Worm (Caenorhabditis elegans): ENCODE measurements around the gene ceph-41.

The ceph-41 gene

DNA sequence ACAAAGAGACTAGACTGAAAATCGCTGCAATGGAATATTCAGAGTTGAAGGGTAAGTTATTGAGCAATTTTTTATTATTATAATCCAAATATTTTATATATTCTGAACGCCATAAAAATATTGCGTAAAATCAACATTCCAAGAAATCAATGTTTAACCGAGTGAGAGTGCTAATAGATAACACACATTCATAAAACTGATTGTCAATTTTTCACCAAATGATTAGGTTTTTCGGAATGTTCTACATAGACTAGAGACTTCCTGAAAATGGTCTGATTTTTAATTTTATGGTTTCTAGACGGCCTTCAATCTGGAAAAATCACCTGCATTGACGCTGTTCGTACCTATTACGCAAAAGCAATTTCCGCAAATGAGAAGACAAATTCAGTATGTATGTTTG, 25.7 kb downstream of the ceph-41 start:
- no peak for TF ChIP-seq him-1 (tag; optimal IDR thresholded peaks at IDR 0.05)
- no peak for TF ChIP-seq W03F9.2 (tag; optimal IDR thresholded peaks at IDR 0.05)
- TF ChIP-seq dao-5 (tag; optimal IDR thresholded peaks at IDR 0.05), result no peak

DNA sequence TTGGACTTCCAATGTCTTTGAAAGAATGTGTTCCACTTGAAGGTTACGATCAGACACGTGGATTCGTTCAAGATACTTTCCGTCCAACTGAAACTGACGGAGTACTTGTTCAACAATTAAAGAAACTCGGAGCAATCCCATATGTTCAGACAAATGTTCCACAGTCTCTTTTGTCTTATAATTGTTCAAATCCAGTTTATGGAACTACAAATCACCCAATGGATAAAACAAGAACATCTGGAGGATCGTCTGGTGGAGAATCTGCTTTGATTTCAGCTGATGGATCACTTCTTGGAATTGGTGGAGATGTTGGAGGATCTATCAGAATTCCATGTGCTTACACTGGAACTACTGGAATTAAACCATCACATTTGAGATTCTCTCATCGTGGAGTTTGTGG, 26.2 kb downstream of the ceph-41 start:
- TF ChIP-seq W03F9.2 (tag; optimal IDR thresholded peaks at IDR 0.05) (no peak), dao-5 (tag; optimal IDR thresholded peaks at IDR 0.05) (no peak), him-1 (tag; optimal IDR thresholded peaks at IDR 0.05) (no peak)

DNA sequence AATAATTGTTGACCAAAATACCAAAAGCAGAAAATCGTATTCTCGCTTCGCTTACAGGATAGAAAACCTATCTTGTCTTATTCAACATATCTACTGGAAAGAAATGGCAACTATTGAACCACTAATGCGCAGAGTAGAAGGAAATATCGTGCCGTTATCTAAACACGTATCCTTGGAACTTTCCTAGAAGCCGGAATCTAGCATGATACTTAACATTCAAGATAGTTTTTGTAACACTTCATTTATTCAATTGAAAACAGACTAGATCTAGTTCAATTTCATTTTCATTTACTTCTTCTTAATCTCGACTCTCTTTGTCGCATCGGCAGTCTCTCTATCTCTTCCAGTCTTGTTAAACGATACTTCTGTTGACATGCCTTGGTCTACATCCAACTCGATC, 28.0 kb downstream of the ceph-41 start:
- TF ChIP-seq him-1 (tag; optimal IDR thresholded peaks at IDR 0.05) (no peak), dao-5 (tag; optimal IDR thresholded peaks at IDR 0.05) (no peak), W03F9.2 (tag; optimal IDR thresholded peaks at IDR 0.05) (no peak)

DNA sequence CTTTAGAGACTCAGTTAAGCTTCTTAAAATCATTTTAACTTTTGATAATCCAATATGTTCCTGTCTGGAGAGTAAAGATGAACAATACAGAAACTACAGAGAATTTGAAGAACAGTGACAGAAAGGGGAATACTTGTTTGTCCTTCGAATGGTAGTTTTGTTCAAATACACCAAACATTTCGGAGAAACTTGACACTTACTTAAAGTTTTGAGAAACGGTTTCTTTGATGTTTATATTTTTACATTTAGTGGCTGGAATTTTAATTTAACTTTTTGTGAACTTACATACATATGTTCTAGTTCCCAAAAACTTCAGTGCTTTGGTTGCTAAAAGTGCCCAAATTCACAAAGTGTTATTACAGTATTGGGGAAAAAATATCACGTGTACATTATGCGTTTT, 30.2 kb downstream of the ceph-41 start, which contains the start of gene B0218.5:
Gene B0218.5, minus strand, starts transcription at position 101 of the 400 bp plus-strand sequence.
- TF ChIP-seq dao-5 (tag; optimal IDR thresholded peaks at IDR 0.05) (no peak), him-1 (tag; optimal IDR thresholded peaks at IDR 0.05) (no peak), W03F9.2 (tag; optimal IDR thresholded peaks at IDR 0.05) (no peak)

DNA sequence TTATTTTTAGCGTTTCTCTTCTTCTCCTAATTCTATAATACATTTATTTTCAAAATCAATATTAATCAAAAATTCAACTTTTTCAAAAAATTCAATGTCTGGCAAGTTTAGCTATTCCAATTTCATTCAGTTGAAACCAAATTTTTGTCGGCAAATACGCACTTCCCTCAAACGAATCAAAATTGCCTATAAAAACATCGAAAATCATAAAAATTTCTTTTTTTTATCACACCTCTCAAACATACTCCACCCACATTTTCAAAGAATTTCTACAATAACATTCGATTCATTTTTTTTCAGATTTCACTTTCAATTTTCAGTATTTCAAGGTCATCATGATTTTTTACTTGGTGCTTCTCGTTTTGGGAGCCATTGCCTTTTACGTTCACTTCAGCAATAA, 32.1 kb downstream of the ceph-41 start, which contains the start of gene faah-1:
Gene faah-1, plus strand, starts transcription at position 301 of the 400 bp plus-strand sequence.
- no peak for TF ChIP-seq dao-5 (tag; optimal IDR thresholded peaks at IDR 0.05)
- no peak for TF ChIP-seq him-1 (tag; optimal IDR thresholded peaks at IDR 0.05)
- no peak for TF ChIP-seq W03F9.2 (tag; optimal IDR thresholded peaks at IDR 0.05)

DNA sequence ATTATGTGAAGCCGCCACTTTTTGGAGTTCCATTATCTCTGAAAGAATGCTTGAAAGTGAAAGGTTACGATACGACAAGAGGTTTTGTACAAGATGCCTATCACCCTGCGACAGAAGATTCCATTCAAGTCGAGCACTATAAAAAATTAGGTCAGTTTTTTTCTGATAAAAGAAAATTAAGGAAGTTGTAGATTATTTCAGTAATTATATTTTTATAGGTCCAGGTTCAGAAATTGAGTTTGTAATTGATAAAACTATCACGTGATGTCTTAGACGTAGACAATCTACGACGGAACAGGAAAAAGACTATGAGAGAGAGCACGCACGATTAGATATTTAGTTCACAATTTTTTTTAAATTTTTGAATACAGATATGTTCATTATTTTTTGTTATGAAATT, 33.0 kb downstream of the ceph-41 start:
- TF ChIP-seq dao-5 (tag; optimal IDR thresholded peaks at IDR 0.05) (no peak), him-1 (tag; optimal IDR thresholded peaks at IDR 0.05) (no peak), W03F9.2 (tag; optimal IDR thresholded peaks at IDR 0.05) (no peak)

DNA sequence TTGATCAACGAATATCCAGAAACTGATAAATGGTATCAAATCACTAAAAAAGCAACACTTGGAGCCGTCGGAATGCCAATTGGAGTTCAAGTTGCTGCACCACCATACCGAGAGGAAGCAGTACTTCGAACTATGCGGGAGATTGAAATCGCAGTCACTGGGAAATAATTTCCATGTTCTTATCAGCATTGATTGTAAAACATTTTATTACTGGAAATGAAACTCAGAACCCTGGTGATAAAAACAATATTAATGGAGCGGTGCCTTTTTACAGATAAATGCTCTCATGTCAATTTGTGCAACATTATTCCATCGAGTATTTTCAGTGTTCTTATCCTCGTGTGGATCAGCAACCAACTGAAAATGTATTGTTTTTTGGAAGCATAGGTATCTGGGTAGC, 34.8 kb downstream of the ceph-41 start:
- TF ChIP-seq dao-5 (tag; optimal IDR thresholded peaks at IDR 0.05) (no peak), W03F9.2 (tag; optimal IDR thresholded peaks at IDR 0.05) (no peak), him-1 (tag; optimal IDR thresholded peaks at IDR 0.05) (no peak)

DNA sequence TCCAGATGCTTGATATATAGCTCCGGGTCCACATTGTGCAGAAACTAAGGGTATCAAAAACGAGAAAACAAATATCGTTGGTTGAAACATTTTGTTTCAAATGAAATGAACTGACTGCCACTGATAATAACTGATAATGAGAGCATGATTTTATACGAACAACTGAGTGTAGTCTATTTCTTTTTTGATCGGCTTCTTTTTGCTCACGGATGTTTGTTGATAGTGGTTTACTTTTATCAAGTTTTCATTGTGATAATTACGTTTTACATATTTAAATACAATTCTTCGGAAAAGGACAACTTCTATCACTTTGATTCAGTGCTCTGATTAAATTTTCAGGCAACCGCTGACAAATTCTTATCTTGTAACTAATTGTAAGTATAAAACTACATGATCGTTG, 36.7 kb downstream of the ceph-41 start, which contains the start of gene clec-51:
Gene clec-51, minus strand, starts transcription at position 114 of the 400 bp plus-strand sequence.
- TF ChIP-seq W03F9.2 (tag; optimal IDR thresholded peaks at IDR 0.05) (no peak), him-1 (tag; optimal IDR thresholded peaks at IDR 0.05) (no peak), dao-5 (tag; optimal IDR thresholded peaks at IDR 0.05) (no peak)

DNA sequence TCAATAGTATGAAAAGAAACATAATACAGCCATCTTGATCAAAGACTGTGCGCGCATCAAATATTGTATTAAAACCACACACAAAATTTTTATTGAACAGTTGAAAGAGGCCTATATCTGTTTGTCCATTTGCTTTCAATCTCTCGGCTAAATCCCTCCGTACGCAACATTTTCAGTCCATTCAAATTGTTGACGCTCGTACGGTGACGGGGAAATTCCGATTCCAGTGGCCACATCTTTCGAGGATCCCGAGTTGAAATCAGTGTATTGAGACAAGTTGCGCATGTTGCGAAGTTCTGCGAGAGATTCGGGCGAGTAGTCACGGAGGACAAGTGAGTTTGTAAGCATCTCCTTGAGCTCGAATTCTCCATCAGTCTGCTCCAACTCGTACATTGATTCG, 37.5 kb downstream of the ceph-41 start:
- no peak for TF ChIP-seq him-1 (tag; optimal IDR thresholded peaks at IDR 0.05)
- TF ChIP-seq dao-5 (tag; optimal IDR thresholded peaks at IDR 0.05), result no peak
- TF ChIP-seq W03F9.2 (tag; optimal IDR thresholded peaks at IDR 0.05), result no peak

DNA sequence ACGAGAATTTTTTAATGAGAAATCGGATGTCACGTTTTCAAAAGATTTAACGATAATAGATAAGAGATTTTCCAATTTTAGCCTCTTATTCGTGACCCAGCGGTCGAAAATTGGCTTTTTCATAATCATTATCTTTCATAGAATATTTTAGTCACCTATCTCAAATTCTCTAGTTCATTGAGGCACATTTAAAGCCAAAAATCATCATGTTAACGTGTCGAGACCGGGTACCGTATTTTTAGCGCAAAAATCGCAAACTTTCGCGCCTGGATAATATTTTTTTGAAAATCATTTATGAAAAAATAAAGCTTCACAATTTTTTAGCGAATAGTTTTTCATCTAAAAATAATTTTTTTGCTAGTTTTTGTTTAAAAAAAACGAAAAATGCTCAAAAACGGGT, 38.9 kb downstream of the ceph-41 start, which contains the start of gene B0218.7:
Gene B0218.7, minus strand, starts transcription at position 101 of the 400 bp plus-strand sequence.
- TF ChIP-seq W03F9.2 (tag; optimal IDR thresholded peaks at IDR 0.05) (no peak), dao-5 (tag; optimal IDR thresholded peaks at IDR 0.05) (no peak), him-1 (tag; optimal IDR thresholded peaks at IDR 0.05) (no peak)

DNA sequence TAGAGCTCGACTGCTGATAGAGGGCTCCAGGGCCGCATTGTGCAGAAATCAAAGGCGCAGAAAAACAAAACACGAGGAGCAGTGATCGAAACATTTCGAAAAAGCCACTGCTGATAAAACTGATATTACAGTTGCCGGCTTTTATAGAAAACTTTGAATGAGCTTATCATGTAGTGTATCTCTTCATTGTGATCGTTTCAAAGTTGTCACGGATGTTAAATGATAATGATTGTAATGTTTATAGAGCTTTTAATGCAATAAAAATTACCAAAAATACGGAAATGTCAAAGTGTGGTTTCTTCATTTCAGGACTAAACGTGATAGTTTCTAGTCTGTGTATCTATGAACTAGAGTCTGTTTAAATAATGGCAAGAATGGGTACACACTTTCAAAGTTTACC, 41.7 kb downstream of the ceph-41 start, which contains the start of gene clec-52:
Gene clec-52, minus strand, starts transcription at position 101 of the 400 bp plus-strand sequence.
- TF ChIP-seq W03F9.2 (tag; optimal IDR thresholded peaks at IDR 0.05) (no peak), dao-5 (tag; optimal IDR thresholded peaks at IDR 0.05) (no peak), him-1 (tag; optimal IDR thresholded peaks at IDR 0.05) (no peak)

DNA sequence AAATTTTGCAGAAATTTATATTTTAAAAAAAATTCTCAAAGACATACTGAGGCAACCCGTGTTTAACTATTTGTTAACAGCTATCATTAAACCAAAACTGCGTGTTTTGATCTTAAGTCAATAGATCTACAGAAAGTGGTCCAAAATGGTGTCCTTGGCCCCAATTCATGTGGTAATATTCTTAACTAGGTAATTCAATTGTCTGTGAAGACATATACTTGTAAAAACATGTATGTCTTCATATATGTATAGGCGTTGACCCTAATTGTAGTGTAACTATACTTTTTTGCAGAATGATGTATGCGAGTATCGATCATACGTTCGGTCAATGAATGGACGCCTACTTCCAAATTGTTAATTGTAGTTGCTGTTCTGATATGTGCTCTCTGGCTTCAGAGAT, 42.7 kb downstream of the ceph-41 start, which contains the start of gene C07G1.15:
Gene C07G1.15, plus strand, starts transcription at position 301 of the 400 bp plus-strand sequence.
- TF ChIP-seq him-1 (tag; optimal IDR thresholded peaks at IDR 0.05) (no peak), dao-5 (tag; optimal IDR thresholded peaks at IDR 0.05) (no peak), W03F9.2 (tag; optimal IDR thresholded peaks at IDR 0.05) (no peak)

DNA sequence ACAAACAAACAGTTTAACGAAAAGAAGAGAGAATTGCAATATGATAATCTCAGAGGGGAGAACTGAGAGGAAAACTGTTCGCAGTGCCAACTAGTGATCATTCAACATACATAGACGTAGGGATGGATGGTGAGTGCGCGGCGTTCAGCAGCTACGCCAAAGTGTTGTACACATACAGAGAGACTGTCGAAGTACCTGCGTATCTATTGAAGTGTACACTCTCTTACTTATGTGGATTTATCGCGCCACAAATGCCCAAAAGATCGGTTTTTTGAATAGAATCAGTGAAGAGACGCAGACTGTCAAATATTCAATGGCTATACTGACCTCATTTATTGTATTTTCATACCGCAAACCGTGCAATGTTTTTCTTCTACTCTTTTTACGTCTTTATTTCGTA, 43.3 kb downstream of the ceph-41 start:
- no peak for TF ChIP-seq him-1 (tag; optimal IDR thresholded peaks at IDR 0.05)
- TF ChIP-seq dao-5 (tag; optimal IDR thresholded peaks at IDR 0.05), result no peak
- no peak for TF ChIP-seq W03F9.2 (tag; optimal IDR thresholded peaks at IDR 0.05)

DNA sequence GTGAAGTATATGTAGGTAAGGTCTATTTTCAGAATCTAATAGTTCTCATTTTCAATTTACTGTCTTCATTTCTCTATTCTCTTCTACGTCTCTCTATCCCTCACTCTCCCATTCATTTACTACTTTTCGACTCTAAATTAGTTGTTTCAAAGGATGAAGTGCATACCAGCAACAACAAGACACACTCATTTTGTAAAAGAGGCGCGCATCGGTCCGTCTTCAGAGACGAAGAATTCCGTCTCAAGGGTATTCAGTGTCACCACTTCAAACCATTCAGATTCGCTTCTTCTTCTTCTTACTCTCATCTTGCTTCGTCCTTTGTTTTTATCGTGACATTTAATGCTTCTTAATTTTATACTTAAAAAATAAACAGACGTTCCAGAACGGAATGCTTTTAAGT, 44.4 kb downstream of the ceph-41 start:
- TF ChIP-seq dao-5 (tag; optimal IDR thresholded peaks at IDR 0.05), result no peak
- no peak for TF ChIP-seq W03F9.2 (tag; optimal IDR thresholded peaks at IDR 0.05)
- TF ChIP-seq him-1 (tag; optimal IDR thresholded peaks at IDR 0.05), result no peak

DNA sequence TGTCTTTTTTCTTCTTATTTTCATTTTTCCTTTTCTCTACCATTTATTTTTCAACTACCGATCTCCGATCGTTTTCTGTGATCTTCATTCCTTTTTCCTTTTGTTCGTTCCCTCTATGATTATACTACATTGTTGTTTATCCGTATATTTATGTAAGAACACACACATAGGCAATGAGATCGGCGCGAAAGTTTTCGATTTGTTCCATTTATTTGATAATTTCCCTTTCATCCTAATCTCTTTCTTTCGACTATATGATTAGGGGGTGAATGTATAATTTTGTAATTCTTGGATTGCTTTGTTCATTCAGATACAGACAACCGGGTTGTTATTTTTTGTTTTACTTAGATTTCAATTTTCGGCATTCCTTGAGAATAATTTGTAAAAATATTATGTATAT, 46.6 kb downstream of the ceph-41 start:
- TF ChIP-seq dao-5 (tag; optimal IDR thresholded peaks at IDR 0.05), result no peak
- no peak for TF ChIP-seq him-1 (tag; optimal IDR thresholded peaks at IDR 0.05)
- TF ChIP-seq W03F9.2 (tag; optimal IDR thresholded peaks at IDR 0.05), result no peak

Measured in whole organism, L4/young adult.